Fruit fly (Drosophila melanogaster) whole organism, pupa: Measurements from ENCODE around the gene salm.
A peak's percentile ranks its signal among the peaks of the same experiment; 100 is the strongest.

Source experiments
- CG14655 ChIP-seq: fragments of 200-800 bp; sonication (Bioruptor generic); optimal IDR thresholded peaks from 3 replicates; lab custom pipeline; 2017; ENCODE audit warnings: mild to moderate bottlenecking, missing biosample characterization, missing genetic modification reagents, missing genetic modification characterization
- CG15710 ChIP-seq: fragments of 200-800 bp; sonication (Bioruptor generic); optimal IDR thresholded peaks from 2 replicates; lab custom pipeline; 2018; ENCODE audit warnings: missing biosample characterization, mild to moderate bottlenecking, missing genetic modification characterization, moderate library complexity
- CG17806 ChIP-seq: fragments of 200-800 bp; sonication (Bioruptor generic); optimal IDR thresholded peaks from 2 replicates; lab custom pipeline; 2018; ENCODE audit warnings: missing biosample characterization, mild to moderate bottlenecking, missing genetic modification characterization, moderate library complexity
- CG34367 ChIP-seq: fragments of 200-800 bp; sonication (Bioruptor generic); optimal IDR thresholded peaks from 2 replicates; lab custom pipeline; 2018; ENCODE audit warnings: missing biosample characterization, mild to moderate bottlenecking, missing genetic modification characterization
- CG9948 ChIP-seq: fragments of 200-800 bp; sonication (Bioruptor generic); optimal IDR thresholded peaks from 2 replicates; lab custom pipeline; 2018; ENCODE audit warnings: missing biosample characterization, mild to moderate bottlenecking, missing genetic modification characterization, moderate library complexity
- D1 ChIP-seq: fragments of 200-800 bp; sonication (Bioruptor generic); optimal IDR thresholded peaks from 2 replicates; lab custom pipeline; 2018; ENCODE audit warnings: missing biosample characterization, mild to moderate bottlenecking, missing genetic modification characterization, moderate library complexity
- EcR ChIP-seq: fragments of 200-800 bp; sonication (Bioruptor generic); optimal IDR thresholded peaks from 3 replicates; lab custom pipeline; 2019; ENCODE audit warnings: missing biosample characterization, missing genetic modification characterization, mild to moderate bottlenecking, moderate library complexity, missing genetic modification reagents
- Ets98B ChIP-seq: fragments of 200-800 bp; sonication (Bioruptor generic); IDR thresholded peaks from 2 replicates; pipeline ENCODE4 v1.3.6; 2022; ENCODE audit warnings: missing biosample characterization, missing genetic modification characterization
- Snoo ChIP-seq: fragments of 200-800 bp; sonication (Bioruptor generic); optimal IDR thresholded peaks from 3 replicates; lab custom pipeline; 2017; ENCODE audit warnings: missing biosample characterization, mild to moderate bottlenecking, missing genetic modification characterization, inconsistent platforms
- fd96Ca ChIP-seq: fragments of 200-800 bp; sonication (Bioruptor generic); IDR thresholded peaks from 3 replicates; pipeline ENCODE4 v1.3.6; 2022; ENCODE audit warnings: missing biosample characterization, missing genetic modification characterization
- rn ChIP-seq: fragments of 200-800 bp; sonication (Bioruptor generic); IDR thresholded peaks from 2 replicates; pipeline ENCODE4 v1.3.6; 2022; ENCODE audit warnings: missing biosample characterization, missing genetic modification characterization

dm6 chr2L:11427656-11428055 is 17.8 kb downstream of the salm start:
- TF ChIP-seq fd96Ca (GFP tag; lab: Robert Waterston, UW): peak; percentile 59
- no peak for TF ChIP-seq Snoo
- TF ChIP-seq D1: no peak
- no peak for TF ChIP-seq CG9948
- TF ChIP-seq Ets98B (GFP tag; lab: Robert Waterston, UW): no peak; the same call in 1 of the 2 replicates
- peak; percentile 24 for TF ChIP-seq CG14655
- TF ChIP-seq rn (GFP tag; lab: Robert Waterston, UW): peak; percentile 36; the same call in 1 of the 2 replicates
- TF ChIP-seq EcR (GFP tag; lab: Kevin White, UChicago): no peak
- TF ChIP-seq CG15710 (tag; lab: Kevin White, UChicago): no peak
- TF ChIP-seq CG17806: no peak
- no peak for TF ChIP-seq CG34367
